Fruit fly (Drosophila melanogaster) whole organism, embryonic: ENCODE measurements around the gene Rbp1-like.

Source experiments
- C15 ChIP-seq: fragments of 200-800 bp; sonication (Bioruptor generic); IDR thresholded peaks from 3 replicates; pipeline ENCODE4 v1.3.6; 2022; ENCODE audit warnings: missing biosample characterization, missing genetic modification characterization
- CG11085 ChIP-seq: fragments of 200-800 bp; sonication (Bioruptor generic); IDR thresholded peaks from 2 replicates; pipeline ENCODE4 v1.3.6; 2022; ENCODE audit warnings: missing biosample characterization, missing genetic modification characterization
- CG11247 ChIP-seq: fragments of 200-800 bp; sonication (Bioruptor generic); IDR thresholded peaks from 2 replicates; pipeline ENCODE4 v1.3.6; 2022; ENCODE audit warnings: missing biosample characterization, missing genetic modification characterization
- CG1529 ChIP-seq: fragments of 200-800 bp; sonication (Bioruptor generic); optimal IDR thresholded peaks from 3 replicates; lab custom pipeline; 2018; ENCODE audit warnings: missing biosample characterization, missing genetic modification characterization
- CG16779 ChIP-seq: fragments of 200-800 bp; sonication (Bioruptor generic); IDR thresholded peaks from 2 replicates; pipeline ENCODE4 v1.3.6; 2022; ENCODE audit warnings: missing biosample characterization, missing genetic modification characterization
- CG16813 ChIP-seq: fragments of 200-800 bp; sonication (Bioruptor generic); IDR thresholded peaks from 3 replicates; pipeline ENCODE4 v1.3.6; 2022; ENCODE audit warnings: missing biosample characterization, missing genetic modification characterization; ENCODE audit not compliant: partially characterized antibody
- CG16815 ChIP-seq: fragments of 200-800 bp; sonication (Bioruptor generic); optimal IDR thresholded peaks from 3 replicates; lab custom pipeline; 2017; ENCODE audit warnings: missing biosample characterization, mild to moderate bottlenecking, missing genetic modification characterization
- CG1832 ChIP-seq: fragments of 200-800 bp; sonication (Bioruptor generic); optimal IDR thresholded peaks from 2 replicates; lab custom pipeline; 2017; ENCODE audit warnings: missing biosample characterization, mild to moderate bottlenecking, missing genetic modification characterization, inconsistent platforms
- CG2120 ChIP-seq: fragments of 200-800 bp; sonication (Bioruptor generic); optimal IDR thresholded peaks from 3 replicates; lab custom pipeline; 2016; ENCODE audit warnings: missing biosample characterization, missing genetic modification characterization
- CG2129 ChIP-seq: fragments of 200-800 bp; sonication (Bioruptor generic); IDR thresholded peaks from 2 replicates; pipeline ENCODE4 v1.3.6; 2022; ENCODE audit warnings: missing biosample characterization, missing genetic modification characterization; ENCODE audit not compliant: partially characterized antibody
- CG32767 ChIP-seq: fragments of 200-800 bp; sonication (Bioruptor generic); IDR thresholded peaks from 2 replicates; pipeline ENCODE4 v1.3.6; 2022; ENCODE audit warnings: missing biosample characterization, missing genetic modification characterization
- CG33557 ChIP-seq: fragments of 200-800 bp; sonication (Bioruptor generic); optimal IDR thresholded peaks from 2 replicates; lab custom pipeline; 2019; ENCODE audit warnings: missing biosample characterization, mild to moderate bottlenecking, missing genetic modification characterization, moderate library complexity
- CG4328 ChIP-seq: fragments of 200-800 bp; sonication (Bioruptor generic); optimal IDR thresholded peaks from 3 replicates; lab custom pipeline; 2017; ENCODE audit warnings: missing biosample characterization, missing genetic modification reagents, missing genetic modification characterization
- CG6254 ChIP-seq: fragments of 200-800 bp; sonication (Bioruptor generic); optimal IDR thresholded peaks from 3 replicates; lab custom pipeline; 2017; ENCODE audit warnings: mild to moderate bottlenecking, missing biosample characterization, missing genetic modification reagents, missing genetic modification characterization
- CG6654 ChIP-seq: fragments of 200-800 bp; sonication (Bioruptor generic); optimal IDR thresholded peaks from 2 replicates; lab custom pipeline; 2017; ENCODE audit warnings: missing biosample characterization, mild to moderate bottlenecking, missing genetic modification characterization
- CG7357 ChIP-seq: fragments of 200-800 bp; sonication (Bioruptor generic); IDR thresholded peaks from 3 replicates; pipeline ENCODE4 v1.3.6; 2022; ENCODE audit warnings: missing biosample characterization, missing genetic modification characterization
- CG7556 ChIP-seq: fragments of 200-800 bp; sonication (Bioruptor generic); optimal IDR thresholded peaks from 2 replicates; lab custom pipeline; 2017; ENCODE audit warnings: missing biosample characterization, mild to moderate bottlenecking, missing genetic modification characterization
- CG8765 ChIP-seq: fragments of 200-800 bp; sonication (Bioruptor generic); IDR thresholded peaks from 2 replicates; pipeline ENCODE4 v1.3.6; 2022; ENCODE audit warnings: missing biosample characterization, missing genetic modification characterization
- CG9609 ChIP-seq: fragments of 200-800 bp; sonication (Bioruptor generic); optimal IDR thresholded peaks from 3 replicates; lab custom pipeline; 2016; ENCODE audit warnings: missing biosample characterization, missing genetic modification characterization
- Camta ChIP-seq: fragments of 200-800 bp; sonication (Bioruptor generic); optimal IDR thresholded peaks from 2 replicates; lab custom pipeline; 2016; ENCODE audit warnings: missing biosample characterization, missing genetic modification characterization
- CkIIα-i1 ChIP-seq: fragments of 200-800 bp; sonication (Bioruptor generic); IDR thresholded peaks from 2 replicates; pipeline ENCODE4 v1.3.6; 2022; ENCODE audit warnings: missing biosample characterization, missing genetic modification characterization
- CrebB ChIP-seq: fragments of 200-800 bp; sonication (Bioruptor generic); optimal IDR thresholded peaks from 3 replicates; lab custom pipeline; 2018; ENCODE audit warnings: missing biosample characterization, mild to moderate bottlenecking, missing genetic modification characterization
- GATAe ChIP-seq: fragments of 200-800 bp; sonication (Bioruptor generic); conservative IDR thresholded peaks from 2 replicates; pipeline ENCODE4 v1.3.6; 2022; ENCODE audit warnings: missing biosample characterization, missing genetic modification characterization
- H2.0 ChIP-seq: fragments of 200-800 bp; sonication (Bioruptor generic); IDR thresholded peaks from 2 replicates; pipeline ENCODE4 v1.3.6; 2022; ENCODE audit warnings: missing biosample characterization, missing genetic modification characterization
- Hey ChIP-seq: fragments of 200-800 bp; sonication (Bioruptor generic); optimal IDR thresholded peaks from 3 replicates; lab custom pipeline; 2018; ENCODE audit warnings: missing biosample characterization, mild to moderate bottlenecking, missing genetic modification characterization
- Kr ChIP-seq: fragments of 200-800 bp; sonication (Bioruptor generic); optimal IDR thresholded peaks from 2 replicates; lab custom pipeline; 2017; ENCODE audit warnings: missing biosample characterization, mild to moderate bottlenecking, missing genetic modification characterization
- Mes4 ChIP-seq: fragments of 200-800 bp; sonication (Bioruptor generic); optimal IDR thresholded peaks from 2 replicates; lab custom pipeline; 2016; ENCODE audit warnings: missing biosample characterization, missing genetic modification characterization
- NC2β ChIP-seq: fragments of 200-800 bp; sonication (Bioruptor generic); optimal IDR thresholded peaks from 2 replicates; lab custom pipeline; 2016; ENCODE audit warnings: missing biosample characterization, missing genetic modification characterization
- Oaz ChIP-seq: fragments of 200-800 bp; sonication (Bioruptor generic); IDR thresholded peaks from 2 replicates; pipeline ENCODE4 v1.3.6; 2022; ENCODE audit warnings: missing biosample characterization, missing genetic modification characterization
- Side ChIP-seq: fragments of 200-800 bp; sonication (Bioruptor generic); optimal IDR thresholded peaks from 2 replicates; lab custom pipeline; 2016; ENCODE audit warnings: missing biosample characterization, missing genetic modification characterization
- Usf ChIP-seq: fragments of 200-800 bp; sonication (Bioruptor generic); optimal IDR thresholded peaks from 2 replicates; lab custom pipeline; 2017; ENCODE audit warnings: missing genotype, missing biosample characterization, missing genetic modification characterization
- Vsx1 ChIP-seq: fragments of 200-800 bp; sonication (Bioruptor generic); optimal IDR thresholded peaks from 2 replicates; lab custom pipeline; 2017; ENCODE audit warnings: missing biosample characterization, mild to moderate bottlenecking, missing genetic modification characterization, missing genetic modification reagents
- ash1 ChIP-seq: fragments of 200-800 bp; sonication (Bioruptor generic); optimal IDR thresholded peaks from 2 replicates; lab custom pipeline; 2018; ENCODE audit warnings: missing biosample characterization, mild to moderate bottlenecking, missing genetic modification characterization
- ato ChIP-seq: fragments of 200-800 bp; sonication (Bioruptor generic); IDR thresholded peaks from 2 replicates; pipeline ENCODE4 v1.3.6; 2022; ENCODE audit warnings: missing biosample characterization, missing genetic modification characterization; ENCODE audit not compliant: partially characterized antibody
- cato ChIP-seq: fragments of 200-800 bp; sonication (Bioruptor generic); optimal IDR thresholded peaks from 2 replicates; lab custom pipeline; 2016; ENCODE audit warnings: missing biosample characterization, missing genetic modification characterization, borderline replicate concordance
- caup ChIP-seq: fragments of 200-800 bp; sonication (Bioruptor generic); optimal IDR thresholded peaks from 3 replicates; lab custom pipeline; 2017; ENCODE audit warnings: missing biosample characterization, mild to moderate bottlenecking, missing genetic modification characterization, moderate library complexity; ENCODE audit not compliant: severe bottlenecking
- crp ChIP-seq, 2 experiments: fragments of 200-800 bp; sonication (Bioruptor generic); optimal IDR thresholded peaks; 2 replicates in 1 of 2; 3 replicates in 1 of 2; lab custom pipeline; 2017; ENCODE audit warnings: missing biosample characterization in 2 of 2, missing genetic modification characterization in 2 of 2, mild to moderate bottlenecking in 1 of 2, moderate library complexity in 1 of 2
- dan ChIP-seq: fragments of 200-800 bp; sonication (Bioruptor generic); IDR thresholded peaks from 2 replicates; pipeline ENCODE4 v1.3.6; 2022; ENCODE audit warnings: missing biosample characterization, missing genetic modification characterization
- ems ChIP-seq: fragments of 200-800 bp; sonication (Bioruptor generic); optimal IDR thresholded peaks from 3 replicates; lab custom pipeline; 2016; ENCODE audit warnings: missing biosample characterization, missing genetic modification characterization
- kay ChIP-seq: fragments of 200-800 bp; sonication (Bioruptor generic); optimal IDR thresholded peaks from 2 replicates; lab custom pipeline; 2016; ENCODE audit warnings: missing biosample characterization, missing genetic modification characterization
- otp ChIP-seq: fragments of 200-800 bp; sonication (Bioruptor generic); IDR thresholded peaks from 3 replicates; pipeline ENCODE4, ENCODE4 v1.3.6; 2022; ENCODE audit warnings: missing biosample characterization, missing genetic modification characterization
- pho ChIP-seq: fragments of 200-800 bp; sonication (Bioruptor generic); optimal IDR thresholded peaks from 2 replicates; lab custom pipeline; 2016; ENCODE audit warnings: missing biosample characterization, missing genetic modification characterization
- pnt ChIP-seq: fragments of 200-800 bp; sonication (Bioruptor generic); optimal IDR thresholded peaks from 3 replicates; lab custom pipeline; 2016; ENCODE audit warnings: missing biosample characterization, missing genetic modification characterization
- psq ChIP-seq: fragments of 200-800 bp; sonication (Bioruptor generic); optimal IDR thresholded peaks from 2 replicates; lab custom pipeline; 2017; ENCODE audit warnings: missing biosample characterization, missing genetic modification characterization
- sd ChIP-seq: fragments of 200-800 bp; sonication (Bioruptor generic); optimal IDR thresholded peaks from 3 replicates; lab custom pipeline; 2018; ENCODE audit warnings: missing biosample characterization, mild to moderate bottlenecking, missing genetic modification characterization, moderate library complexity
- so ChIP-seq: fragments of 200-800 bp; sonication (Bioruptor generic); IDR thresholded peaks from 3 replicates; pipeline ENCODE4 v1.3.6; 2022; ENCODE audit warnings: missing biosample characterization, missing genetic modification characterization
- sug ChIP-seq: fragments of 200-800 bp; optimal IDR thresholded peaks from 2 replicates; lab custom pipeline; 2019; ENCODE audit warnings: missing biosample characterization, mild to moderate bottlenecking, missing genetic modification characterization, moderate library complexity
- vfl ChIP-seq: fragments of 200-800 bp; sonication (Bioruptor generic); optimal IDR thresholded peaks from 2 replicates; lab custom pipeline; 2016; ENCODE audit warnings: missing biosample characterization, missing genetic modification characterization
- wek ChIP-seq: fragments of 200-800 bp; sonication (Bioruptor generic); optimal IDR thresholded peaks from 3 replicates; lab custom pipeline; 2018; ENCODE audit warnings: missing biosample characterization, mild to moderate bottlenecking, missing genetic modification characterization, moderate library complexity

Gene Rbp1-like

DNA sequence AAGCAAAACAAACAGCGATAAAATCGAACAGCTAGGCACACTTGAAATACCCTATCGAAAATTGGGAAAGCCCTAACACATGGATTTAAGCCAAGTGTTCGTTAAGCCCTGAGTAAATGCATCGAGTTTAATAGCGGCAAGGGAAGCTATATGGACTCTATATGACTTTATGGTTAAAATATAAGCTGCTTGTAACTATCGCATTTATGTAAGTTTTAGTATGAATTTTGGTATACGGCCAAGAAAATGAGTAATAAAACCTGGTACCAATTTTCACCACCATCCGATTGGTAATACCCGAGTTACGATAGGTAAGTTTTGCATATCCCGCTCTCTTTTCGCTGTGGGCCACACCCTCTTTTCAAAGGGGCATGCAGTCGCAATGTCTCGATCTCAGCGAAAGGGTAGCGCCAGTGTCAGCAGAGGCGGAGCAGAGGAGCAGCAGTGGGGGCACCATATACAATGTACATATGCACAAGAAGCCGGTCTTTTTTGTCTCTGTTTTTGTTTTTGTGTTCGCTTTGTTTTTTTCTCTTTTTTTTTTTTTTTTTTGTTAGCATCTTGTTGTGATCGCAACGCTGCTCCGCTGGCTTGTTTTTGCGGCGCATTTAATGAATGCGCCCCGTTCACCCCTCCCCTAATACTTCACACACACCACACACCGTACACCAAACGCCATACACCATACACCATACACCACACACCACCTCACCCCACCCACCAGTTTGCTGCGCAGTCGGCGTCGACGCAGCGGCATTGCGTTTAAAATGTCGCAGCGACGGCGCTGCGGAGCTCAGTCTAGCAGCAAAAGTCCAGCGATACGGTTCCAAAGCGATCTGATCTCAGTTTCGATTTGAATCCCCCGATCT is 19.5 kb upstream of the Rbp1-like start, which contains the start of gene GstT4 (continued):
- TF ChIP-seq CG16779 (peak; percentile 61; the same call in 1 of the 2 replicates), Hey (tag; lab: Kevin White, UChicago) (no peak), ems (peak; percentile 22), ash1 (no peak), wek (no peak), crp (GFP tag; optimal IDR thresholded peaks at IDR 0.05; lab: Kevin White, UChicago) (no peak), Mes4 (peak; percentile 22), CG11247 (peak; percentile 50), CG6654 (GFP tag; lab: Kevin White, UChicago) (no peak), CG4328 (no peak), cato (GFP tag; lab: Kevin White, UChicago) (no peak), CG1832 (GFP tag; lab: Kevin White, UChicago) (no peak), Usf (GFP tag; lab: Kevin White, UChicago) (no peak), Vsx1 (GFP tag; lab: Kevin White, UChicago) (no peak), GATAe (no peak), so (GFP tag; lab: Robert Waterston, UW) (no peak), CG7357 (GFP tag; lab: Robert Waterston, UW) (no peak), H2.0 (GFP tag; lab: Robert Waterston, UW) (0 out of 2 replicates have a peak, but pooled peaks have one; percentile 39), CG16813 (GFP tag; lab: Robert Waterston, UW) (no peak), kay (GFP tag; lab: Kevin White, UChicago) (no peak), psq (GFP tag; lab: Kevin White, UChicago) (peak; percentile 62), pho (GFP tag; lab: Kevin White, UChicago) (peak; percentile 58), CG1529 (GFP tag; lab: Kevin White, UChicago) (peak; percentile 4), Camta (GFP tag; lab: Kevin White, UChicago) (no peak), CG6254 (GFP tag; lab: Kevin White, UChicago) (no peak), otp (GFP tag; lab: Robert Waterston, UW) (0 out of 3 replicates have a peak, but pooled peaks have one; percentile 34), CG2120 (peak; percentile 80), dan (GFP tag; lab: Robert Waterston, UW) (no peak), C15 (GFP tag; lab: Robert Waterston, UW) (no peak), CG9609 (GFP tag; lab: Kevin White, UChicago) (peak; percentile 67), CG7556 (GFP tag; lab: Kevin White, UChicago) (peak; percentile 68), CG32767 (GFP tag; lab: Robert Waterston, UW) (no peak), ato (GFP tag; lab: Robert Waterston, UW) (no peak), sd (tag; lab: Kevin White, UChicago) (peak; percentile 4), CrebB (tag; lab: Kevin White, UChicago) (no peak), caup (GFP tag; lab: Kevin White, UChicago) (peak; percentile 31), vfl (GFP tag; lab: Kevin White, UChicago) (no peak), CkIIα-i1 (GFP tag; lab: Robert Waterston, UW) (no peak), Kr (GFP tag; lab: Kevin White, UChicago) (no peak), Side (peak; percentile 36), sug (tag; lab: Kevin White, UChicago) (no peak), CG33557 (GFP tag; lab: Kevin White, UChicago) (no peak), CG2129 (no peak), Oaz (GFP tag; lab: Robert Waterston, UW) (no peak), NC2β (GFP tag; lab: Kevin White, UChicago) (no peak), CG16815 (GFP tag; lab: Kevin White, UChicago) (peak; percentile 24), CG8765 (GFP tag; lab: Robert Waterston, UW) (no peak), CG11085 (GFP tag; lab: Robert Waterston, UW) (no peak), pnt (GFP tag; lab: Kevin White, UChicago) (peak; percentile 59)
